Comparison of ENCODE assay signal across 1 fruit fly cellular context in the genomic region with DNA sequence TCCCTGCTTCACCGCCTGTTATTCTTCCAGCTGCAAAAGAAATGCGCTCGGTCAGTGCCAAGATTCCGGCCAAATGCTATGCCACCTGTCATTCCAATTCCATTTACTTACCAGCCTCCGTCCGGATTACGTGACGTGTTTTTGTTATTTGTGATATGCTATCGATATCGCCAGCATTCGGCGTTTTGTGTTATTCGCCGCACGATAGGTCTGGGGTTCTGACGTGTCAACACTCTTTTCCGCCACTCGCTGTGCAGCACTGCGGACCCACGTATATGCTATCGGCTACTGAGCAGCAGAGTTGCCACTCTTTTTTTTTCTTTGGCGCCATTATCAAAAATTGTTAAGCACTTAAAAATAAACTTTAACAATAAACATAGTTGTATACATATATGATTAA.
TF ChIP-seq lines count a peak whose summit lies in the region.

A gene (minus strand): TSS at position 221 of the 400 bp plus-strand sequence.

TF ChIP-seq in whole organism, embryonic, 481 proteins besides CTCF, POLR2A, EP300 and RAD21 (continued from another document and continues in another):
- TF ChIP-seq fd96Cb (tag; optimal IDR thresholded peaks at IDR 0.05; lab: Kevin White, UChicago), result no peak
- TF ChIP-seq CG2712 (tag; optimal IDR thresholded peaks at IDR 0.05; lab: Kevin White, UChicago), result peak; percentile 46
- no peak for TF ChIP-seq TFAM (GFP tag; optimal IDR thresholded peaks at IDR 0.05; lab: Kevin White, UChicago)
- no peak for TF ChIP-seq wor (GFP tag; IDR thresholded peaks at IDR 0.05; lab: Robert Waterston, UW)
- TF ChIP-seq Gsc (GFP tag; IDR thresholded peaks at IDR 0.05; lab: Robert Waterston, UW), result no peak
- TF ChIP-seq sim (GFP tag; IDR thresholded peaks at IDR 0.05; lab: Robert Waterston, UW), result no peak
- peak; percentile 61 for TF ChIP-seq dm (GFP tag; optimal IDR thresholded peaks at IDR 0.05; lab: Kevin White, UChicago)
- peak; percentile 67 for TF ChIP-seq sens (GFP tag; lab: Kevin White, UChicago)
- TF ChIP-seq dan (GFP tag; IDR thresholded peaks at IDR 0.05; lab: Robert Waterston, UW), result no peak
- TF ChIP-seq Sox100B (GFP tag; optimal IDR thresholded peaks at IDR 0.05; lab: Kevin White, UChicago), result no peak
- TF ChIP-seq jigr1 (GFP tag; IDR thresholded peaks at IDR 0.05; lab: Robert Waterston, UW), result no peak
- TF ChIP-seq pan (optimal IDR thresholded peaks at IDR 0.05; lab: Kevin White, UChicago), result no peak
- no peak for TF ChIP-seq pan (GFP tag; optimal IDR thresholded peaks at IDR 0.05 in 1 of 2, IDR thresholded peaks at IDR 0.05 in 1 of 2)
- TF ChIP-seq Lpt (GFP tag; optimal IDR thresholded peaks at IDR 0.05; lab: Kevin White, UChicago), result no peak
- TF ChIP-seq ERR (GFP tag; optimal IDR thresholded peaks at IDR 0.05; lab: Kevin White, UChicago), result peak; percentile 59
- peak; percentile 11 for TF ChIP-seq bab2 (GFP tag; optimal IDR thresholded peaks at IDR 0.05; lab: Kevin White, UChicago)
- TF ChIP-seq fru (optimal IDR thresholded peaks at IDR 0.05; lab: Kevin White, UChicago), result no peak
- no peak for TF ChIP-seq cwo (GFP tag; optimal IDR thresholded peaks at IDR 0.05; lab: Kevin White, UChicago)
- no peak for TF ChIP-seq cato (GFP tag; optimal IDR thresholded peaks at IDR 0.05; lab: Kevin White, UChicago; ENCODE audit: borderline replicate concordance)
- TF ChIP-seq CG33213 (GFP tag; optimal IDR thresholded peaks at IDR 0.05; lab: Kevin White, UChicago), result peak; percentile 52
- peak; percentile 19 for TF ChIP-seq Bdp1 (GFP tag; optimal IDR thresholded peaks at IDR 0.05; lab: Kevin White, UChicago)
- peak; percentile 61 for TF ChIP-seq sug (tag; optimal IDR thresholded peaks at IDR 0.05; lab: Kevin White, UChicago)
- peak in 1 of 2 experiments; percentile 8 for TF ChIP-seq bsh (GFP tag; optimal IDR thresholded peaks at IDR 0.05; lab: Kevin White, UChicago)
- peak; percentile 81 for TF ChIP-seq CG2120 (GFP tag; optimal IDR thresholded peaks at IDR 0.05; lab: Kevin White, UChicago)
- TF ChIP-seq B-H1 (GFP tag; IDR thresholded peaks at IDR 0.05; lab: Robert Waterston, UW), result no peak
- no peak for TF ChIP-seq Aef1 (GFP tag; IDR thresholded peaks at IDR 0.05; lab: Robert Waterston, UW)
- peak; percentile 49 for TF ChIP-seq lbe (GFP tag; optimal IDR thresholded peaks at IDR 0.05; lab: Kevin White, UChicago)
- TF ChIP-seq CG8359 (GFP tag; optimal IDR thresholded peaks at IDR 0.05; lab: Kevin White, UChicago; ENCODE audit: borderline replicate concordance), result no peak
- no peak for TF ChIP-seq CG7271 (tag; optimal IDR thresholded peaks at IDR 0.05; lab: Kevin White, UChicago)
- TF ChIP-seq CG18262 (tag; optimal IDR thresholded peaks at IDR 0.05; lab: Kevin White, UChicago), result peak; percentile 7
- TF ChIP-seq Dll (GFP tag; IDR thresholded peaks at IDR 0.05; lab: Robert Waterston, UW; ENCODE audit: partially characterized antibody), result peak; percentile 83
- TF ChIP-seq croc (GFP tag; conservative IDR thresholded peaks at IDR 0.05; lab: Robert Waterston, UW), result no peak
- no peak for TF ChIP-seq pros (GFP tag; optimal IDR thresholded peaks at IDR 0.05; lab: Kevin White, UChicago)
- TF ChIP-seq CG9797 (GFP tag; optimal IDR thresholded peaks at IDR 0.05; lab: Kevin White, UChicago), result peak; percentile 53
- TF ChIP-seq Hr51 (GFP tag; optimal IDR thresholded peaks at IDR 0.05; lab: Kevin White, UChicago), result peak in 1 of 2 experiments; percentile 49
- TF ChIP-seq CG14441 (GFP tag; IDR thresholded peaks at IDR 0.05; lab: Robert Waterston, UW), result no peak
- TF ChIP-seq Dad (GFP tag; optimal IDR thresholded peaks at IDR 0.05; lab: Kevin White, UChicago), result peak; percentile 52
- TF ChIP-seq chm (GFP tag; IDR thresholded peaks at IDR 0.05; lab: Robert Waterston, UW), result 0 out of 2 replicates have a peak, but pooled peaks have one; percentile 44
- peak; percentile 90 for TF ChIP-seq unc-4 (GFP tag; IDR thresholded peaks at IDR 0.05; lab: Robert Waterston, UW; ENCODE audit: partially characterized antibody)
- peak; percentile 18 for TF ChIP-seq pfk (GFP tag; optimal IDR thresholded peaks at IDR 0.05; lab: Kevin White, UChicago)
- no peak for TF ChIP-seq CG11093 (GFP tag; IDR thresholded peaks at IDR 0.05; lab: Robert Waterston, UW)
- TF ChIP-seq CG11456 (GFP tag; IDR thresholded peaks at IDR 0.05; lab: Robert Waterston, UW), result peak; percentile 60; the same call in 2 of the 3 replicates
- TF ChIP-seq esg (GFP tag; conservative IDR thresholded peaks at IDR 0.05; lab: Robert Waterston, UW), result no peak
- TF ChIP-seq emc (GFP tag; optimal IDR thresholded peaks at IDR 0.05; lab: Kevin White, UChicago), result no peak
- TF ChIP-seq CG17829 (tag; optimal IDR thresholded peaks at IDR 0.05; lab: Kevin White, UChicago), result peak; percentile 50
- TF ChIP-seq Side (GFP tag; optimal IDR thresholded peaks at IDR 0.05; lab: Kevin White, UChicago), result peak; percentile 57
- peak; percentile 27 for TF ChIP-seq CG18476 (GFP tag; optimal IDR thresholded peaks at IDR 0.05; lab: Kevin White, UChicago)
- TF ChIP-seq HmgZ (tag; optimal IDR thresholded peaks at IDR 0.05; lab: Kevin White, UChicago), result peak; percentile 86
- TF ChIP-seq CG1602 (GFP tag; optimal IDR thresholded peaks at IDR 0.05; lab: Kevin White, UChicago), result peak; percentile 13
- peak; percentile 26 for TF ChIP-seq CG7987 (GFP tag; optimal IDR thresholded peaks at IDR 0.05; lab: Kevin White, UChicago)
- no peak for TF ChIP-seq Poxn (GFP tag; IDR thresholded peaks at IDR 0.05; lab: Robert Waterston, UW)
- 0 out of 3 replicates have a peak, but pooled peaks have one; percentile 13 for TF ChIP-seq CG17361 (GFP tag; IDR thresholded peaks at IDR 0.05; lab: Robert Waterston, UW)
- TF ChIP-seq trem (tag; optimal IDR thresholded peaks at IDR 0.05; lab: Kevin White, UChicago), result peak; percentile 54
- peak; percentile 12; the same call in 1 of the 2 replicates for TF ChIP-seq sisA (GFP tag; IDR thresholded peaks at IDR 0.05; lab: Robert Waterston, UW)
- peak; percentile 16 for TF ChIP-seq CoRest (tag; optimal IDR thresholded peaks at IDR 0.05; lab: Kevin White, UChicago)
- TF ChIP-seq exex (tag; optimal IDR thresholded peaks at IDR 0.05; lab: Kevin White, UChicago), result peak; percentile 1
- TF ChIP-seq eve (GFP tag; optimal IDR thresholded peaks at IDR 0.05; lab: Kevin White, UChicago), result no peak
- TF ChIP-seq sima (GFP tag; optimal IDR thresholded peaks at IDR 0.05; lab: Kevin White, UChicago), result no peak
- TF ChIP-seq Hand (GFP tag; optimal IDR thresholded peaks at IDR 0.05; lab: Kevin White, UChicago), result no peak
- TF ChIP-seq salm (tag; optimal IDR thresholded peaks at IDR 0.05; lab: Kevin White, UChicago), result no peak
- no peak for TF ChIP-seq CG2889 (GFP tag; IDR thresholded peaks at IDR 0.05; lab: Robert Waterston, UW)
- no peak for TF ChIP-seq schlank (tag; optimal IDR thresholded peaks at IDR 0.05; lab: Kevin White, UChicago)
- peak; percentile 50 for TF ChIP-seq fu2 (GFP tag; optimal IDR thresholded peaks at IDR 0.05; lab: Kevin White, UChicago)
- peak; percentile 55 for TF ChIP-seq CG7786 (GFP tag; optimal IDR thresholded peaks at IDR 0.05; lab: Kevin White, UChicago)
- no peak for TF ChIP-seq CG6654 (GFP tag; optimal IDR thresholded peaks at IDR 0.05; lab: Kevin White, UChicago)
- no peak for TF ChIP-seq CG11398 (GFP tag; optimal IDR thresholded peaks at IDR 0.05; lab: Kevin White, UChicago)
- TF ChIP-seq Sox102F (GFP tag; optimal IDR thresholded peaks at IDR 0.05; lab: Kevin White, UChicago), result no peak
- TF ChIP-seq CG17912 (GFP tag; optimal IDR thresholded peaks at IDR 0.05; lab: Kevin White, UChicago), result peak; percentile 15
- TF ChIP-seq eyg (GFP tag; optimal IDR thresholded peaks at IDR 0.05; lab: Kevin White, UChicago), result no peak
- no peak; the same call in 2 of the 3 replicates for TF ChIP-seq zfh1 (GFP tag; IDR thresholded peaks at IDR 0.05; lab: Robert Waterston, UW)
- TF ChIP-seq CG6765 (GFP tag; optimal IDR thresholded peaks at IDR 0.05; lab: Kevin White, UChicago), result peak; percentile 14
- TF ChIP-seq ac (GFP tag; optimal IDR thresholded peaks at IDR 0.05; lab: Kevin White, UChicago), result no peak
- peak; percentile 29; the same call in 1 of the 2 replicates for TF ChIP-seq Ptx1 (GFP tag; IDR thresholded peaks at IDR 0.05; lab: Robert Waterston, UW)
- peak; percentile 90 for TF ChIP-seq CG2116 (GFP tag; optimal IDR thresholded peaks at IDR 0.05; lab: Kevin White, UChicago)
- peak; percentile 94 for TF ChIP-seq pzg (GFP tag; optimal IDR thresholded peaks at IDR 0.05; lab: Kevin White, UChicago)
- no peak for TF ChIP-seq fd3F (GFP tag; optimal IDR thresholded peaks at IDR 0.05; lab: Kevin White, UChicago)
- peak; percentile 40 for TF ChIP-seq CG12942 (GFP tag; optimal IDR thresholded peaks at IDR 0.05; lab: Kevin White, UChicago)
- peak; percentile 68 for TF ChIP-seq CG14710 (tag; optimal IDR thresholded peaks at IDR 0.05; lab: Kevin White, UChicago)
- no peak for TF ChIP-seq Eip74EF (GFP tag; optimal IDR thresholded peaks at IDR 0.05; lab: Kevin White, UChicago)
- TF ChIP-seq Elba2 (GFP tag; optimal IDR thresholded peaks at IDR 0.05; lab: Kevin White, UChicago), result no peak
- TF ChIP-seq mirr (GFP tag; optimal IDR thresholded peaks at IDR 0.05; lab: Kevin White, UChicago), result peak; percentile 39
- peak; percentile 28 for TF ChIP-seq CG13296 (GFP tag; optimal IDR thresholded peaks at IDR 0.05; lab: Kevin White, UChicago)
- no peak for TF ChIP-seq danr (GFP tag; IDR thresholded peaks at IDR 0.05; lab: Robert Waterston, UW)
- TF ChIP-seq wek (GFP tag; optimal IDR thresholded peaks at IDR 0.05; lab: Kevin White, UChicago), result no peak
- TF ChIP-seq HLH54F (GFP tag; optimal IDR thresholded peaks at IDR 0.05; lab: Kevin White, UChicago), result peak; percentile 62
- TF ChIP-seq pho (GFP tag; optimal IDR thresholded peaks at IDR 0.05; lab: Kevin White, UChicago), result peak; percentile 47
- TF ChIP-seq knrl (GFP tag; IDR thresholded peaks at IDR 0.05; lab: Robert Waterston, UW; ENCODE audit: partially characterized antibody), result peak; percentile 85
- TF ChIP-seq CG4854 (GFP tag; optimal IDR thresholded peaks at IDR 0.05; lab: Kevin White, UChicago), result peak; percentile 43
- TF ChIP-seq Med (GFP tag; lab: Kevin White, UChicago), result peak; percentile 95
- peak; percentile 71 for TF ChIP-seq CG13894 (tag; optimal IDR thresholded peaks at IDR 0.05; lab: Kevin White, UChicago)
- TF ChIP-seq crc (GFP tag; optimal IDR thresholded peaks at IDR 0.05; lab: Kevin White, UChicago), result no peak
- TF ChIP-seq CG6854 (GFP tag; optimal IDR thresholded peaks at IDR 0.05; lab: Kevin White, UChicago), result no peak
- no peak for TF ChIP-seq fd102C (GFP tag; optimal IDR thresholded peaks at IDR 0.05; lab: Kevin White, UChicago)
- TF ChIP-seq yki (optimal IDR thresholded peaks at IDR 0.05; lab: Kevin White, UChicago), result no peak
- peak; percentile 42 for TF ChIP-seq Dip3 (GFP tag; optimal IDR thresholded peaks at IDR 0.05; lab: Kevin White, UChicago)
- TF ChIP-seq chinmo (GFP tag; IDR thresholded peaks at IDR 0.05; lab: Robert Waterston, UW; ENCODE audit: partially characterized antibody), result peak; percentile 90; the same call in 2 of the 4 replicates
- TF ChIP-seq CG8765 (GFP tag; IDR thresholded peaks at IDR 0.05; lab: Robert Waterston, UW), result no peak
- no peak for TF ChIP-seq Adf1 (GFP tag; IDR thresholded peaks at IDR 0.05; lab: Robert Waterston, UW)
- TF ChIP-seq ci (GFP tag; IDR thresholded peaks at IDR 0.05; lab: Robert Waterston, UW), result peak; percentile 20; the same call in 1 of the 3 replicates
- peak in 1 of 2 experiments; percentile 45 for TF ChIP-seq crp (GFP tag; optimal IDR thresholded peaks at IDR 0.05; lab: Kevin White, UChicago)
- TF ChIP-seq Taf1 (GFP tag; IDR thresholded peaks at IDR 0.05; lab: Robert Waterston, UW), result no peak
- TF ChIP-seq Fer3 (tag; optimal IDR thresholded peaks at IDR 0.05; lab: Kevin White, UChicago), result peak; percentile 12
- TF ChIP-seq MTF-1 (GFP tag; optimal IDR thresholded peaks at IDR 0.05; lab: Kevin White, UChicago; ENCODE audit: borderline replicate concordance), result peak; percentile 37
- peak; percentile 67 for TF ChIP-seq lilli (GFP tag; optimal IDR thresholded peaks at IDR 0.05; lab: Kevin White, UChicago)
- no peak for TF ChIP-seq ATbp (GFP tag; optimal IDR thresholded peaks at IDR 0.05; lab: Kevin White, UChicago)
- TF ChIP-seq Abd-B (GFP tag; optimal IDR thresholded peaks at IDR 0.05; lab: Kevin White, UChicago), result no peak
- TF ChIP-seq PHDP (tag; optimal IDR thresholded peaks at IDR 0.05; lab: Kevin White, UChicago), result peak; percentile 30
- no peak for TF ChIP-seq NC2β (GFP tag; optimal IDR thresholded peaks at IDR 0.05; lab: Kevin White, UChicago)
- TF ChIP-seq CG1792 (GFP tag; optimal IDR thresholded peaks at IDR 0.05; lab: Kevin White, UChicago), result peak; percentile 65
- TF ChIP-seq slp2 (GFP tag; optimal IDR thresholded peaks at IDR 0.05; lab: Kevin White, UChicago), result no peak
- TF ChIP-seq H2.0 (GFP tag; IDR thresholded peaks at IDR 0.05; lab: Robert Waterston, UW), result no peak
- TF ChIP-seq CG10209 (GFP tag; optimal IDR thresholded peaks at IDR 0.05; lab: Kevin White, UChicago), result no peak
- TF ChIP-seq vvl (GFP tag; IDR thresholded peaks at IDR 0.05; lab: Robert Waterston, UW), result peak; percentile 64
- TF ChIP-seq CG3281 (GFP tag; optimal IDR thresholded peaks at IDR 0.05; lab: Kevin White, UChicago), result peak; percentile 22
- peak; percentile 18 for TF ChIP-seq nom (GFP tag; optimal IDR thresholded peaks at IDR 0.05; lab: Kevin White, UChicago)
- TF ChIP-seq lab (GFP tag; optimal IDR thresholded peaks at IDR 0.05; lab: Kevin White, UChicago), result peak; percentile 65
- peak; percentile 60 for TF ChIP-seq gcm (GFP tag; optimal IDR thresholded peaks at IDR 0.05; lab: Kevin White, UChicago)
- no peak for TF ChIP-seq Hey (tag; optimal IDR thresholded peaks at IDR 0.05; lab: Kevin White, UChicago)
- TF ChIP-seq vfl (GFP tag; optimal IDR thresholded peaks at IDR 0.05; lab: Kevin White, UChicago), result peak; percentile 45
- TF ChIP-seq ham (GFP tag; IDR thresholded peaks at IDR 0.05; lab: Robert Waterston, UW), result no peak
- TF ChIP-seq CG18599 (GFP tag; optimal IDR thresholded peaks at IDR 0.05; lab: Kevin White, UChicago), result peak; percentile 46
- no peak for TF ChIP-seq CG31388 (GFP tag; optimal IDR thresholded peaks at IDR 0.05; lab: Kevin White, UChicago)
- peak; percentile 23 for TF ChIP-seq CG13424 (tag; optimal IDR thresholded peaks at IDR 0.05; lab: Kevin White, UChicago)
- no peak for TF ChIP-seq CG12299 (tag; optimal IDR thresholded peaks at IDR 0.05; lab: Kevin White, UChicago)
- TF ChIP-seq CG32772 (GFP tag; IDR thresholded peaks at IDR 0.05; lab: Robert Waterston, UW), result 0 out of 2 replicates have a peak, but pooled peaks have one; percentile 15
- TF ChIP-seq CG9727 (GFP tag; optimal IDR thresholded peaks at IDR 0.05; lab: Kevin White, UChicago), result no peak
- TF ChIP-seq MESR4 (GFP tag; optimal IDR thresholded peaks at IDR 0.05; lab: Kevin White, UChicago), result peak; percentile 86
- peak; percentile 31; the same call in 1 of the 2 replicates for TF ChIP-seq onecut (GFP tag; IDR thresholded peaks at IDR 0.05; lab: Robert Waterston, UW)
